Worm (Caenorhabditis elegans): ENCODE results near the gene F53H4.4.

Gene F53H4.4

ce11 chrX:15838496-15838948 lies 27.7 kb upstream of the F53H4.4 start, which contains the start of gene acox-1.6:
TSS of gene acox-1.6 (minus strand) at chrX:15838546.
- TF ChIP-seq sdz-12 (GFP tag; optimal IDR thresholded peaks at IDR 0.05), result no peak
- TF ChIP-seq saeg-2 (GFP tag; IDR thresholded peaks at IDR 0.05), result no peak
- TF ChIP-seq zag-1 (tag; optimal IDR thresholded peaks at IDR 0.05), result no peak
- no peak for TF ChIP-seq nhr-10 (tag; optimal IDR thresholded peaks at IDR 0.05)
- TF ChIP-seq unc-62 (GFP tag; optimal IDR thresholded peaks at IDR 0.05 in 1 of 2), result no peak
- no peak for TF ChIP-seq unc-62 (tag; optimal IDR thresholded peaks at IDR 0.05)
- no peak for TF ChIP-seq F44E2.7 (GFP tag; IDR thresholded peaks at IDR 0.05)
- peak; percentile 66 for TF ChIP-seq pqm-1 (tag; optimal IDR thresholded peaks at IDR 0.05)
- no peak for TF ChIP-seq hlh-30 (tag; optimal IDR thresholded peaks at IDR 0.05; ENCODE audit: insufficient read depth)
- no peak for TF ChIP-seq madf-5 (GFP tag; IDR thresholded peaks at IDR 0.05)
- peak in 1 of 2 experiments; percentile 7 for TF ChIP-seq mdl-1 (tag; optimal IDR thresholded peaks at IDR 0.05)
- TF ChIP-seq ctbp-1 (GFP tag; IDR thresholded peaks at IDR 0.05), result no peak
- no peak for TF ChIP-seq nhr-41 (GFP tag; IDR thresholded peaks at IDR 0.05)
- no peak for TF ChIP-seq ZK546.5 (tag; optimal IDR thresholded peaks at IDR 0.05)
- no peak for TF ChIP-seq F49E8.2 (tag; optimal IDR thresholded peaks at IDR 0.05; ENCODE audit: borderline replicate concordance)
- TF ChIP-seq unc-39 (tag; optimal IDR thresholded peaks at IDR 0.05), result no peak
- no peak for TF ChIP-seq nhr-76 (tag; optimal IDR thresholded peaks at IDR 0.05)
- TF ChIP-seq ceh-82 (tag; optimal IDR thresholded peaks at IDR 0.05), result no peak
- no peak for TF ChIP-seq ZK337.2 (GFP tag; IDR thresholded peaks at IDR 0.05)
- no peak for TF ChIP-seq lin-38 (GFP tag; IDR thresholded peaks at IDR 0.05)
- TF ChIP-seq Y75B8A.6 (GFP tag; IDR thresholded peaks at IDR 0.05), result no peak
- peak; percentile 23; the same call in 1 of the 2 replicates for TF ChIP-seq dmd-6 (GFP tag; IDR thresholded peaks at IDR 0.05)
- TF ChIP-seq mes-2 (tag; optimal IDR thresholded peaks at IDR 0.05; ENCODE audit: poor library complexity, severe bottlenecking), result no peak
- no peak for TF ChIP-seq nhr-48 (tag; optimal IDR thresholded peaks at IDR 0.05)
- TF ChIP-seq ceh-20 (GFP tag; IDR thresholded peaks at IDR 0.05), result no peak
- no peak for TF ChIP-seq unc-130 (GFP tag; optimal IDR thresholded peaks at IDR 0.05)
- no peak for TF ChIP-seq tag-97 (GFP tag; IDR thresholded peaks at IDR 0.05)
- TF ChIP-seq lin-29 (GFP tag; IDR thresholded peaks at IDR 0.05), result no peak
- TF ChIP-seq lir-3 (tag; optimal IDR thresholded peaks at IDR 0.05), result no peak
- peak; percentile 43 for TF ChIP-seq nhr-77 (tag; optimal IDR thresholded peaks at IDR 0.05)
- TF ChIP-seq lin-13 (GFP tag; optimal IDR thresholded peaks at IDR 0.05), result no peak
- no peak for TF ChIP-seq daf-16 (GFP tag; optimal IDR thresholded peaks at IDR 0.05)
- TF ChIP-seq daf-16 (tag; optimal IDR thresholded peaks at IDR 0.05), result peak; percentile 68
- TF ChIP-seq Y5F2A.4 (GFP tag; optimal IDR thresholded peaks at IDR 0.05), result no peak
- no peak for TF ChIP-seq dpl-1 (GFP tag; optimal IDR thresholded peaks at IDR 0.05)
- TF ChIP-seq aly-2 (tag; optimal IDR thresholded peaks at IDR 0.05), result no peak
- no peak for TF ChIP-seq spr-3 (GFP tag; optimal IDR thresholded peaks at IDR 0.05)
- no peak for TF ChIP-seq arid-1 (GFP tag; conservative IDR thresholded peaks at IDR 0.05)
- peak; percentile 80 for TF ChIP-seq nhr-28 (tag; optimal IDR thresholded peaks at IDR 0.05)
- no peak for TF ChIP-seq lin-1 (GFP tag; IDR thresholded peaks at IDR 0.05)
- peak; percentile 7 for TF ChIP-seq hlh-11 (tag; optimal IDR thresholded peaks at IDR 0.05)
- no peak for TF ChIP-seq ceh-44 (GFP tag; IDR thresholded peaks at IDR 0.05)
- no peak for TF ChIP-seq ama-1 (optimal IDR thresholded peaks at IDR 0.05)
- no peak for TF ChIP-seq madf-9 (GFP tag; conservative IDR thresholded peaks at IDR 0.05)
- TF ChIP-seq zfp-2 (tag; optimal IDR thresholded peaks at IDR 0.05), result no peak
- TF ChIP-seq dmd-8 (GFP tag; IDR thresholded peaks at IDR 0.05), result no peak
- TF ChIP-seq ztf-11 (tag; optimal IDR thresholded peaks at IDR 0.05), result no peak
- TF ChIP-seq vab-7 (GFP tag; IDR thresholded peaks at IDR 0.05), result no peak
- TF ChIP-seq ceh-32 (tag; optimal IDR thresholded peaks at IDR 0.05; ENCODE audit: poor library complexity), result no peak
- no peak for TF ChIP-seq snpc-4 (tag; optimal IDR thresholded peaks at IDR 0.05)
- no peak for TF ChIP-seq egl-43 (GFP tag; IDR thresholded peaks at IDR 0.05)
- no peak for TF ChIP-seq rbr-2 (tag; optimal IDR thresholded peaks at IDR 0.05)
- TF ChIP-seq dve-1 (tag; optimal IDR thresholded peaks at IDR 0.05; ENCODE audit: insufficient read depth), result peak; percentile 15
